Worm (Caenorhabditis elegans) whole organism, early embryonic: ENCODE data around the gene sel-11.
A peak's percentile ranks its signal among the peaks of the same experiment; 100 is the strongest.

Experiments
- B0310.2 ChIP-seq: sonication (generic microtip); optimal IDR thresholded peaks from 2 replicates; lab custom pipeline; 2016; ENCODE audit warnings: mild to moderate bottlenecking, missing genetic modification characterization, missing compliant biosample characterization
- F13C5.2 ChIP-seq: sonication (generic microtip); optimal IDR thresholded peaks from 2 replicates; lab custom pipeline; 2017; ENCODE audit warnings: mild to moderate bottlenecking, missing genetic modification characterization, inconsistent platforms, missing compliant biosample characterization
- aly-1 ChIP-seq: sonication (generic microtip); optimal IDR thresholded peaks from 2 replicates; lab custom pipeline; 2016; ENCODE audit warnings: missing genetic modification characterization, missing compliant biosample characterization
- ama-1 ChIP-seq: fragments of 150-350 bp; optimal IDR thresholded peaks from 2 replicates; lab custom pipeline; 2014
- ceh-13 ChIP-seq: fragments of 200-800 bp; sonication (Bioruptor generic); optimal IDR thresholded peaks from 2 replicates; lab custom pipeline; 2018; ENCODE audit warnings: mild to moderate bottlenecking, missing genetic modification characterization, missing compliant biosample characterization
- ceh-36 ChIP-seq: sonication (generic microtip); optimal IDR thresholded peaks from 2 replicates; lab custom pipeline; 2016; ENCODE audit warnings: missing genetic modification characterization, inconsistent platforms, missing compliant biosample characterization
- ets-7 ChIP-seq: sonication (generic microtip); optimal IDR thresholded peaks from 2 replicates; lab custom pipeline; 2016; ENCODE audit warnings: missing genotype, missing genetic modification characterization, missing compliant biosample characterization
- flt-1 ChIP-seq: fragments of 200-800 bp; sonication (Bioruptor generic); IDR thresholded peaks from 2 replicates; pipeline ENCODE4 v1.3.6; 2022; ENCODE audit warnings: missing genetic modification characterization, missing compliant biosample characterization
- hmbx-1 ChIP-seq: sonication (generic microtip); optimal IDR thresholded peaks from 2 replicates; lab custom pipeline; 2016; ENCODE audit warnings: mild to moderate bottlenecking, missing genetic modification characterization, missing compliant biosample characterization
- hmg-4 ChIP-seq: fragments of 200-800 bp; sonication (Bioruptor generic); optimal IDR thresholded peaks from 2 replicates; lab custom pipeline; 2018; ENCODE audit warnings: mild to moderate bottlenecking, missing genetic modification characterization, missing compliant biosample characterization
- hnd-1 ChIP-seq: sonication (generic microtip); optimal IDR thresholded peaks from 2 replicates; lab custom pipeline; 2016; ENCODE audit warnings: missing genetic modification characterization, missing compliant biosample characterization
- pes-1 ChIP-seq: fragments of 200-800 bp; sonication (Bioruptor generic); IDR thresholded peaks from 2 replicates; pipeline ENCODE4 v1.3.6; 2022; ENCODE audit warnings: missing genetic modification reagents, missing genetic modification characterization, missing compliant biosample characterization
- scrt-1 ChIP-seq: fragments of 200-800 bp; sonication (Bioruptor generic); IDR thresholded peaks from 2 replicates; pipeline ENCODE4 v1.3.6; 2022; ENCODE audit warnings: missing genetic modification characterization, missing compliant biosample characterization
- sea-1 ChIP-seq: fragments of 200-800 bp; sonication (Bioruptor generic); conservative IDR thresholded peaks from 2 replicates; pipeline ENCODE4 v1.3.6; 2022; ENCODE audit warnings: missing genetic modification characterization, missing compliant biosample characterization
- tbx-11 ChIP-seq: fragments of 200-800 bp; sonication (Bioruptor generic); IDR thresholded peaks from 2 replicates; pipeline ENCODE4 v1.3.6; 2022; ENCODE audit warnings: missing genetic modification characterization, missing compliant biosample characterization
- tbx-37 ChIP-seq: fragments of 200-800 bp; sonication (Bioruptor generic); conservative IDR thresholded peaks from 2 replicates; pipeline ENCODE4 v1.3.6; 2022; ENCODE audit warnings: missing genetic modification reagents, missing genetic modification characterization, missing compliant biosample characterization
- tra-4 ChIP-seq: sonication (generic microtip); optimal IDR thresholded peaks from 2 replicates; lab custom pipeline; 2017; ENCODE audit warnings: missing genetic modification characterization, missing compliant biosample characterization

sel-11 gene

DNA sequence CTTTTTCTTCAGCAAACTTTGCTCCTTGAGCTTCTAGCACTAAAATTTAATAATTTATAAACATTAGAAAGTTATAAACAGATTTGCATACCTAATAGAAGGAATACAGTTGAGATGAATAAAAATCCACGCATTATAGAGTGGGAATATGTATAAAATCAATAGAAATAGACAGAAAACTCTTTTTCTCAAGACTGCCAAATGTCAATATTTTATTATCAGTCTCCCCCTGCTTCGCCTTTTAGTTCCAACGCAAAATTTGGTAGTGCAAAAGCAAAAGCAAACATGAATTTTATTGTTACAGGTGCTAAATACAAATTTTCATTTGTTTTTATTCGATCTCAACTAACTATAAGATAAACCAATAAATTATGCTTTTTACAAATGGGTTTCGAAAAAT, 4.3 kb upstream of the sel-11 start, which contains the start of gene T04F3.4:
TSS of gene T04F3.4 (minus strand) at position 187 of the 400 bp plus-strand sequence.
- TF ChIP-seq hmg-4 (GFP tag; lab: Kevin White, UChicago) (no peak), ceh-13 (GFP tag; lab: Kevin White, UChicago) (no peak), ama-1 (lab: Kevin White, UChicago) (no peak), tbx-11 (GFP tag; lab: Robert Waterston, UW) (no peak), aly-1 (no peak), tra-4 (tag; lab: Kevin White, UChicago) (no peak), ets-7 (tag; lab: Kevin White, UChicago) (no peak), tbx-37 (GFP tag; lab: Robert Waterston, UW) (no peak), ceh-36 (tag; lab: Kevin White, UChicago) (no peak), F13C5.2 (tag; lab: Kevin White, UChicago) (no peak), flt-1 (no peak), hmbx-1 (tag; lab: Kevin White, UChicago) (no peak), pes-1 (GFP tag; lab: Robert Waterston, UW) (no peak), sea-1 (no peak), B0310.2 (no peak), hnd-1 (no peak), scrt-1 (GFP tag; lab: Robert Waterston, UW) (no peak)

DNA sequence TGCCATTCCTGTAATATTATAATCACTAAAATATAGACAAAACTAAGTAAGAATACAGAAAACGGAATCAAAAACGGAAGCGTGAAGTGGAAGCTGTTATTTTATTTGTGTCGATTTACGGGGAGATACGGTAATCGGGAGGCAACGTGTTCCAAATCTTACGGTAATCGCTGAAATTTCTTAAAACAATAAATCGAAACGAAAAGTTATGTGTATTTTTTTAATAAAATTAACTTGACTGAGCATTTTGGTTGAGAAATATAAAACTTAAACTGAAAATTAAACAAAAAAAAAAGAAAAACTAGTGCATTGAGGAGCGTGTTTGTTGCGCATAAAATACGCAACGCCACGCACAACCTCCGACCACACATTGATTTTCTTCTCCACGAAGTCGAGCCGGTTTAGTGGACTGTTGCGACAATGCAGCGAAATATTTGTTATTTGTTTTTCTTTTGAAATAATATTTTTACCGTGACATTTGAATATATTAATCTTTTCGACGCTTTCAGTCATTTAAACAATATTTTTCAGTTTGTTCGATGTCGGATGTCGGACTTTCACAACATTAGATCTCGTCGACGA, 2.7 kb upstream of the sel-11 start, which contains the start of the genes F55A11.1 and syx-5:
TSS of gene F55A11.1 (minus strand) at position 13 of the 582 bp plus-strand sequence.
TSS of gene syx-5 (plus strand) at position 532 of the 582 bp plus-strand sequence.
- no peak for TF ChIP-seq ama-1 (lab: Kevin White, UChicago)
- peak; percentile 64 for TF ChIP-seq F13C5.2 (tag; lab: Kevin White, UChicago)

DNA sequence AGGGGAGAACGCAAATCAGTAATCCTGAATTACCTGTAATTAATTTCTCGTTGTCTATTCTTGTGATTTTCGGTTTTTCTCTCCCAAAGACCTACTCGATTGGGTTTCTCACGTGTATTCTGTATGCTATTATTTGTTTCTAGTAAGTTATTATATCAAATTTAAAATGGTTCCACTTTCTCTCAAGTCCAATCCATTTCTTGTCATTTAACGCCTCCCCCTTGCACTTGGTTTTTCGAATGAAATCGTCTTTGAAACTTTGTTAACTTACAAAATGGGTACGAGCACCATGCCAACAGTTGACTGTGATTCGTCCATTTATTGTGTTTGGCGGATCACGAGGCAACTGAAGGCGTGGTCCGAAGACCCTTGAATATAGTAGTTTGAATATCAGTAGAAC, 2.5 kb downstream of the sel-11 start:
- TF ChIP-seq ets-7 (tag; lab: Kevin White, UChicago) (no peak), scrt-1 (GFP tag; lab: Robert Waterston, UW) (no peak), hnd-1 (no peak), ama-1 (lab: Kevin White, UChicago) (no peak), hmbx-1 (tag; lab: Kevin White, UChicago) (no peak), tbx-11 (GFP tag; lab: Robert Waterston, UW) (no peak), sea-1 (no peak), tbx-37 (GFP tag; lab: Robert Waterston, UW) (no peak), tra-4 (tag; lab: Kevin White, UChicago) (no peak)

DNA sequence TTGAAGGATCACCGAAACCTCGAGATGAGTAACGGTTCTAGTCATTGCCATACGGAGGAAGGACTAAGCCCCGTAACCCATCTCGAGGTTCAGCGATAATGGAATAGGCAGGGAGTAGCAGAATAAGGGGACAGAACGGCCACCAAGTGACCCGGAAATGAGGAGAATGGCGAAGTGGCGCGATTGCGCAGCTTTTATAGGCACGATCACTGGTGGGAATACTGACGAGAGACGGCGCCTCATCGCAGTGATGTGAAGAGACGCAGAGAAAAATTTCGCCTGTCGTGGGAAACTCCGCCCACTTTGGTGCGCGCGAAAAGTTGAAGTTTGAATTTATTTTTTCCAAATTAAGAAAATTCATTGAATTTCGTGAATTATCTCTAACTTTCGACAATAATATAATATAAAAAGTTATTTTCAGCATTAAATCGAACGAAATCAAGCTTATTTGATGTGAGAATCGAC, 3.0 kb downstream of the sel-11 start, which contains the start of gene F55A11.4:
TSS of gene F55A11.4 (plus strand) at position 415 of the 465 bp plus-strand sequence.
- TF ChIP-seq hnd-1 (no peak), scrt-1 (GFP tag; lab: Robert Waterston, UW) (no peak), aly-1 (peak; percentile 45), ceh-13 (GFP tag; lab: Kevin White, UChicago) (no peak), hmbx-1 (tag; lab: Kevin White, UChicago) (no peak), ama-1 (lab: Kevin White, UChicago) (peak; percentile 19), ceh-36 (tag; lab: Kevin White, UChicago) (peak; percentile 38)

DNA sequence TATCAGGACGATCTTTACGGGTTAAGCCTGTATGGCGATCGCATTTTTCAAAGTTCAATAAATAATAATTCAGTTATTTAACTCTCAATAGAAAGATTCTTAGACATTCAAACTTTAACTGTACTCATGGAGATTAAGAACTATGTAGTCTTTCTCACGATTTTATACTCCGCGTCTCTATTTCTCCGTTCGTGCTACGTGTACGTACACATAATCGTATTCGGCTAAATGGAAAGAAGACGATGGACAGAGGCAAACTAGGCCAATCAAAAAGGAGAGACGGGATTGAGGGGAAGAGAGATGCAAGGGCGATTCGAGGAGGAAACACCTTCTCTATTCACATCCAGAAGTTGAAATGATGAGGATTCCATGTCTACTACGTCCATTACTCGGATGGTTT, 6.3 kb downstream of the sel-11 start, which contains the start of gene bus-18:
TSS of gene bus-18 (plus strand) at position 301 of the 400 bp plus-strand sequence.
- TF ChIP-seq ama-1 (lab: Kevin White, UChicago) (no peak), ceh-36 (tag; lab: Kevin White, UChicago) (no peak), ets-7 (tag; lab: Kevin White, UChicago) (no peak), ceh-13 (GFP tag; lab: Kevin White, UChicago) (no peak), aly-1 (no peak), flt-1 (no peak), tbx-37 (GFP tag; lab: Robert Waterston, UW) (no peak), scrt-1 (GFP tag; lab: Robert Waterston, UW) (no peak), F13C5.2 (tag; lab: Kevin White, UChicago) (no peak), tra-4 (tag; lab: Kevin White, UChicago) (no peak), B0310.2 (no peak), hmg-4 (GFP tag; lab: Kevin White, UChicago) (no peak), tbx-11 (GFP tag; lab: Robert Waterston, UW) (no peak), sea-1 (no peak), hmbx-1 (tag; lab: Kevin White, UChicago) (no peak), hnd-1 (no peak), pes-1 (GFP tag; lab: Robert Waterston, UW) (no peak)

DNA sequence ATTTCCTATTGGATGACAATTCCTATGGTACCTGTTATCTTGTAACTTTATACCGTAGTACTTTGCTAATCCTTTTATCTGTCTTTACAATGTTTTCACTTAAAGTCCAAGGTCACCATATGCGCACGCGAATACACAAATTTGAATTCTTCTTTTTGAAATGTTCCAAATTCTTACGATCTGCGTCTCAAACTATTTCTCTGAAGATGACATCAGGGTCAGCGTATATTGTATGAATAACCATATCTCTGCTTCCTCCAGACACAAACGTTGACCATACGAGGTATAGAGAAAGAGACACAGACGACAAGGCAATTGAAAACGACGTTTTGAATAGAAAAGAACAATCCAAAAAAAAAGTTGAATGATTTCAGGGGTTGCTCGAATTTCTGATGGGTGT, 6.8 kb downstream of the sel-11 start:
- TF ChIP-seq tra-4 (tag; lab: Kevin White, UChicago) (no peak), ets-7 (tag; lab: Kevin White, UChicago) (no peak), hnd-1 (no peak), tbx-11 (GFP tag; lab: Robert Waterston, UW) (no peak), sea-1 (no peak), hmg-4 (GFP tag; lab: Kevin White, UChicago) (no peak), tbx-37 (GFP tag; lab: Robert Waterston, UW) (no peak), pes-1 (GFP tag; lab: Robert Waterston, UW) (no peak), F13C5.2 (tag; lab: Kevin White, UChicago) (no peak), flt-1 (no peak), hmbx-1 (tag; lab: Kevin White, UChicago) (no peak), ceh-36 (tag; lab: Kevin White, UChicago) (no peak), ama-1 (lab: Kevin White, UChicago) (no peak), scrt-1 (GFP tag; lab: Robert Waterston, UW) (no peak), ceh-13 (GFP tag; lab: Kevin White, UChicago) (no peak)

DNA sequence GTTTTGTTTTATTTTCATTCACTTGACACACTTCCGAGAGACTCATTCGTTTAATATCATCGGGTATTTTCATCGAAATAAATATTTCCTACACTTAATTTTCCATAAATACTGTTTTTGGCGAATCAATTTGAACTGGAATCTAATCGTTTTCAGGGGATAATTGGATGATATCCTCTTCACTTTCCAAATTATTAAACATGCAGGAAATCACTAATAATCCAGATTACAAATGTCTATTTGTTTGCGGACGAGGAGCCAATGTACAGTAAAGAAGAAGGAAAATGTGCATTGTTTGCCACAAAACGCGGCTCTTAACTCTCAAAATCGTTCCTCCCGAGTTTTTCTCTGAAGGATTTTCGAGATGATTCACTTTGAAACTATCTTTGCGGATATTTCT, 9.4 kb downstream of the sel-11 start, which contains the start of gene F55A11.6:
TSS of gene F55A11.6 (plus strand) at position 301 of the 400 bp plus-strand sequence.
- TF ChIP-seq ceh-13 (GFP tag; lab: Kevin White, UChicago) (no peak), pes-1 (GFP tag; lab: Robert Waterston, UW) (no peak), tbx-37 (GFP tag; lab: Robert Waterston, UW) (no peak), tra-4 (tag; lab: Kevin White, UChicago) (no peak), tbx-11 (GFP tag; lab: Robert Waterston, UW) (no peak), ets-7 (tag; lab: Kevin White, UChicago) (no peak), ceh-36 (tag; lab: Kevin White, UChicago) (no peak)
